Fruit fly (Drosophila melanogaster) whole organism, embryonic: ENCODE results near the gene MtnC.

Experiments used
- Abd-B ChIP-seq: fragments of 200-800 bp; sonication (Bioruptor generic); optimal IDR thresholded peaks from 2 replicates; lab custom pipeline; 2018; ENCODE audit warnings: missing biosample characterization, mild to moderate bottlenecking, missing genetic modification characterization, moderate library complexity
- Asciz ChIP-seq: fragments of 200-800 bp; sonication (Bioruptor generic); optimal IDR thresholded peaks from 2 replicates; lab custom pipeline; 2017; ENCODE audit warnings: missing biosample characterization, mild to moderate bottlenecking, missing genetic modification characterization, missing genetic modification reagents
- Atf6 ChIP-seq: fragments of 200-800 bp; sonication (Bioruptor generic); IDR thresholded peaks from 2 replicates; pipeline ENCODE4 v1.3.6; 2022; ENCODE audit warnings: missing biosample characterization, missing genetic modification characterization
- CG10274 ChIP-seq: fragments of 200-800 bp; sonication (Bioruptor generic); optimal IDR thresholded peaks from 3 replicates; lab custom pipeline; 2017; ENCODE audit warnings: missing biosample characterization, mild to moderate bottlenecking, missing genetic modification characterization
- CG10654 ChIP-seq: fragments of 200-800 bp; sonication (Bioruptor generic); optimal IDR thresholded peaks from 2 replicates; lab custom pipeline; 2016; ENCODE audit warnings: missing biosample characterization, missing genetic modification characterization
- CG1233 ChIP-seq: fragments of 200-800 bp; sonication (Bioruptor generic); optimal IDR thresholded peaks from 4 replicates; lab custom pipeline; 2018; ENCODE audit warnings: missing biosample characterization, mild to moderate bottlenecking, missing genetic modification characterization
- CG12391 ChIP-seq: fragments of 200-800 bp; sonication (Bioruptor generic); optimal IDR thresholded peaks from 3 replicates; lab custom pipeline; 2018; ENCODE audit warnings: missing biosample characterization, mild to moderate bottlenecking, missing genetic modification characterization, moderate library complexity
- CG12659 ChIP-seq: fragments of 200-800 bp; sonication (Bioruptor generic); optimal IDR thresholded peaks from 3 replicates; lab custom pipeline; 2017; ENCODE audit warnings: mild to moderate bottlenecking, missing biosample characterization, missing genetic modification reagents, missing genetic modification characterization
- CG13287 ChIP-seq: fragments of 200-800 bp; sonication (Bioruptor generic); IDR thresholded peaks from 2 replicates; pipeline ENCODE4 v1.3.6; 2022; ENCODE audit warnings: missing biosample characterization, missing genetic modification characterization; ENCODE audit not compliant: partially characterized antibody
- CG14710 ChIP-seq: fragments of 200-800 bp; sonication (Bioruptor generic); optimal IDR thresholded peaks from 3 replicates; lab custom pipeline; 2019; ENCODE audit warnings: missing biosample characterization, mild to moderate bottlenecking, missing genetic modification characterization, moderate library complexity
- CG2129 ChIP-seq: fragments of 200-800 bp; sonication (Bioruptor generic); IDR thresholded peaks from 2 replicates; pipeline ENCODE4 v1.3.6; 2022; ENCODE audit warnings: missing biosample characterization, missing genetic modification characterization; ENCODE audit not compliant: partially characterized antibody
- CG2678 ChIP-seq: fragments of 200-800 bp; sonication (Bioruptor generic); optimal IDR thresholded peaks from 3 replicates; lab custom pipeline; 2019; ENCODE audit warnings: missing biosample characterization, mild to moderate bottlenecking, missing genetic modification characterization, moderate library complexity
- CG31365 ChIP-seq: fragments of 200-800 bp; sonication (Bioruptor generic); optimal IDR thresholded peaks from 2 replicates; lab custom pipeline; 2018; ENCODE audit warnings: missing biosample characterization, mild to moderate bottlenecking, missing genetic modification characterization
- CG33557 ChIP-seq: fragments of 200-800 bp; sonication (Bioruptor generic); optimal IDR thresholded peaks from 2 replicates; lab custom pipeline; 2019; ENCODE audit warnings: missing biosample characterization, mild to moderate bottlenecking, missing genetic modification characterization, moderate library complexity
- CG34376 ChIP-seq: fragments of 200-800 bp; sonication (Bioruptor generic); optimal IDR thresholded peaks from 2 replicates; lab custom pipeline; 2018; ENCODE audit warnings: missing biosample characterization, mild to moderate bottlenecking, missing genetic modification characterization
- CG42726 ChIP-seq: fragments of 200-800 bp; sonication (Bioruptor generic); IDR thresholded peaks from 2 replicates; pipeline ENCODE4 v1.3.6; 2022; ENCODE audit warnings: missing biosample characterization, missing genetic modification characterization; ENCODE audit not compliant: partially characterized antibody
- CG4404 ChIP-seq: fragments of 200-800 bp; sonication (Bioruptor generic); IDR thresholded peaks from 2 replicates; pipeline ENCODE4 v1.3.6; 2022; ENCODE audit warnings: missing biosample characterization, missing genetic modification characterization
- CG6813 ChIP-seq: fragments of 200-800 bp; sonication (Bioruptor generic); optimal IDR thresholded peaks from 2 replicates; lab custom pipeline; 2017; ENCODE audit warnings: missing biosample characterization, missing genetic modification characterization, mild to moderate bottlenecking, moderate library complexity, missing genetic modification reagents
- CG7987 ChIP-seq: fragments of 200-800 bp; sonication (Bioruptor generic); optimal IDR thresholded peaks from 2 replicates; lab custom pipeline; 2018; ENCODE audit warnings: missing biosample characterization, mild to moderate bottlenecking, missing genetic modification characterization, moderate library complexity
- CG8290 ChIP-seq, 3 experiments: fragments of 200-800 bp; sonication (Bioruptor generic); optimal IDR thresholded peaks; 2 replicates each; lab custom pipeline; 2016 to 2019; ENCODE audit warnings: missing biosample characterization in 3 of 3, missing genetic modification characterization in 3 of 3, mild to moderate bottlenecking in 2 of 3, moderate library complexity in 1 of 3
- CG8359 ChIP-seq: fragments of 200-800 bp; sonication (Bioruptor generic); optimal IDR thresholded peaks from 2 replicates; lab custom pipeline; 2017; ENCODE audit warnings: missing biosample characterization, mild to moderate bottlenecking, missing genetic modification characterization, borderline replicate concordance
- CG8478 ChIP-seq: fragments of >200 bp; optimal IDR thresholded peaks from 2 replicates; lab custom pipeline; 2018
- CG8924 ChIP-seq: fragments of 200-800 bp; optimal IDR thresholded peaks from 3 replicates; lab custom pipeline; 2019; ENCODE audit warnings: missing biosample characterization, mild to moderate bottlenecking, missing genetic modification characterization, moderate library complexity
- CG9215 ChIP-seq: fragments of 200-800 bp; sonication (Bioruptor generic); IDR thresholded peaks from 2 replicates; pipeline ENCODE4 v1.3.6; 2022; ENCODE audit warnings: missing biosample characterization, missing genetic modification characterization
- CG9727 ChIP-seq: fragments of 200-800 bp; sonication (Bioruptor generic); optimal IDR thresholded peaks from 3 replicates; lab custom pipeline; 2017; ENCODE audit warnings: missing biosample characterization, mild to moderate bottlenecking, missing genetic modification characterization
- Dek ChIP-seq: fragments of 200-800 bp; sonication (Bioruptor generic); optimal IDR thresholded peaks from 3 replicates; lab custom pipeline; 2019; ENCODE audit warnings: missing biosample characterization, mild to moderate bottlenecking, missing genetic modification characterization, moderate library complexity
- Gsc ChIP-seq: fragments of 200-800 bp; sonication (Bioruptor generic); IDR thresholded peaks from 2 replicates; pipeline ENCODE4 v1.3.6; 2022; ENCODE audit warnings: missing biosample characterization, missing genetic modification characterization
- Hr51 ChIP-seq, 2 experiments: fragments of 200-800 bp; sonication (Bioruptor generic); optimal IDR thresholded peaks; 2 replicates in 1 of 2; 3 replicates in 1 of 2; lab custom pipeline; 2016 to 2018; ENCODE audit warnings: missing biosample characterization in 2 of 2, missing genetic modification characterization in 2 of 2, mild to moderate bottlenecking in 1 of 2, moderate library complexity in 1 of 2
- Med ChIP-seq: fragments of 200-800 bp; sonication (Bioruptor generic); peaks from one replicate; lab custom pipeline; 2016; ENCODE audit warnings: missing biosample characterization, missing genetic modification characterization, mild to moderate bottlenecking, inconsistent platforms, moderate library complexity
- Poxn ChIP-seq: fragments of 200-800 bp; sonication (Bioruptor generic); IDR thresholded peaks from 2 replicates; pipeline ENCODE4 v1.3.6; 2022; ENCODE audit warnings: missing biosample characterization, missing genetic modification characterization
- Sox102F ChIP-seq: fragments of 200-800 bp; sonication (Bioruptor generic); optimal IDR thresholded peaks from 2 replicates; lab custom pipeline; 2018; ENCODE audit warnings: missing biosample characterization, mild to moderate bottlenecking, missing genetic modification characterization, moderate library complexity
- Stat92E ChIP-seq, 3 experiments: fragments of >200 bp in 2 of 3; fragments of 200-800 bp in 1 of 3; sonication (Bioruptor generic) in 1 of 3; optimal IDR thresholded peaks; 2 replicates each; lab custom pipeline; 2017 to 2019; ENCODE audit warnings: missing biosample characterization in 3 of 3, missing genetic modification characterization in 3 of 3, mild to moderate bottlenecking in 1 of 3, moderate library complexity in 1 of 3
- ems ChIP-seq: fragments of 200-800 bp; sonication (Bioruptor generic); optimal IDR thresholded peaks from 3 replicates; lab custom pipeline; 2016; ENCODE audit warnings: missing biosample characterization, missing genetic modification characterization
- esg ChIP-seq: fragments of 200-800 bp; sonication (Bioruptor generic); conservative IDR thresholded peaks from 2 replicates; pipeline ENCODE4 v1.3.6; 2022; ENCODE audit warnings: missing biosample characterization, missing genetic modification characterization
- fd3F ChIP-seq: fragments of 200-800 bp; sonication (Bioruptor generic); optimal IDR thresholded peaks from 2 replicates; lab custom pipeline; 2018; ENCODE audit warnings: missing biosample characterization, mild to moderate bottlenecking, missing genetic modification characterization, moderate library complexity
- fru ChIP-seq: fragments of >200 bp; optimal IDR thresholded peaks from 2 replicates; lab custom pipeline; 2017
- gcm2 ChIP-seq: fragments of 200-800 bp; sonication (Bioruptor generic); optimal IDR thresholded peaks from 2 replicates; lab custom pipeline; 2016; ENCODE audit warnings: missing biosample characterization, missing genetic modification characterization
- gem ChIP-seq: fragments of 200-800 bp; sonication (Bioruptor generic); optimal IDR thresholded peaks from 2 replicates; lab custom pipeline; 2019; ENCODE audit warnings: missing biosample characterization, mild to moderate bottlenecking, missing genetic modification characterization, moderate library complexity
- jigr1 ChIP-seq: fragments of 200-800 bp; sonication (Bioruptor generic); IDR thresholded peaks from 3 replicates; pipeline ENCODE4 v1.3.6; 2022; ENCODE audit warnings: missing biosample characterization, missing genetic modification characterization
- jumu ChIP-seq: fragments of 200-800 bp; sonication (Bioruptor generic); optimal IDR thresholded peaks from 3 replicates; lab custom pipeline; 2016; ENCODE audit warnings: missing biosample characterization, missing genetic modification characterization
- phol ChIP-seq: fragments of 200-800 bp; sonication (Bioruptor generic); optimal IDR thresholded peaks from 3 replicates; lab custom pipeline; 2018; ENCODE audit warnings: missing biosample characterization, mild to moderate bottlenecking, missing genetic modification characterization, moderate library complexity
- pnt ChIP-seq: fragments of 200-800 bp; sonication (Bioruptor generic); optimal IDR thresholded peaks from 3 replicates; lab custom pipeline; 2016; ENCODE audit warnings: missing biosample characterization, missing genetic modification characterization
- pros ChIP-seq: fragments of 200-800 bp; sonication (Bioruptor generic); optimal IDR thresholded peaks from 3 replicates; lab custom pipeline; 2019; ENCODE audit warnings: missing biosample characterization, mild to moderate bottlenecking, missing genetic modification characterization, moderate library complexity
- row ChIP-seq: fragments of 200-800 bp; sonication (Bioruptor generic); IDR thresholded peaks from 3 replicates; pipeline ENCODE4 v1.3.6; 2022; ENCODE audit warnings: missing biosample characterization, missing genetic modification characterization
- sc ChIP-seq, 3 experiments: fragments of >200 bp in 2 of 3; fragments of 200-800 bp in 1 of 3; sonication (Bioruptor generic) in 1 of 3; optimal IDR thresholded peaks; 2 replicates in 2 of 3; 3 replicates in 1 of 3; lab custom pipeline; 2017; ENCODE audit warnings: mild to moderate bottlenecking in 1 of 3, missing biosample characterization in 1 of 3, missing genetic modification characterization in 1 of 3, missing genetic modification reagents in 1 of 3
- tio ChIP-seq: fragments of 200-800 bp; sonication (Bioruptor generic); optimal IDR thresholded peaks from 2 replicates; lab custom pipeline; 2017; ENCODE audit warnings: missing biosample characterization, missing genetic modification characterization, inconsistent platforms
- twi ChIP-seq: fragments of 200-800 bp; optimal IDR thresholded peaks from 2 replicates; lab custom pipeline; 2019; ENCODE audit warnings: missing biosample characterization, mild to moderate bottlenecking, missing genetic modification characterization, moderate library complexity
- vnd ChIP-seq: fragments of 200-800 bp; sonication (Bioruptor generic); IDR thresholded peaks from 3 replicates; pipeline ENCODE4 v1.3.6; 2022; ENCODE audit warnings: missing biosample characterization, missing genetic modification characterization; ENCODE audit not compliant: partially characterized antibody
- vvl ChIP-seq: fragments of 200-800 bp; sonication (Bioruptor generic); IDR thresholded peaks from 2 replicates; pipeline ENCODE4 v1.3.6; 2022; ENCODE audit warnings: missing biosample characterization, missing genetic modification characterization

Gene MtnC

DNA sequence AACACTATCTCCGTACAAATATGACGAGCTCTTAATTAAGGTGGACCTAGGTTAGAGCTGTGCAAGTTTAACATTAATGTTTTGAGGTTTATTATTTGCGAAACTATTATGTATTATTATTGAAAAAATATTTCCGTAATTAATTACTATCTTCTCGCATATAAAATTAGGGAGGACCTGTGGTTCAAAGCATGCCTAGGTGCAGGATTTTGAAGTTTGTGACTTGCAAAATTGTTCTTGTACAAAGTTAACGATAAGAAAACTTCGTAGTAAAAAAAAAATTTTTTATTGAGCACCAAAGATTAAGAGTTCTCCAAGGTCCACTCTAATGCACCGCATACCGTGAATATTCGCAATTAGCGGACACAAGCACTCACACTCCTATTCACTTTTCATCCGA, 47.3 kb upstream of the MtnC start (continued):
- peak; percentile 30 for TF ChIP-seq CG8924
- no peak for TF ChIP-seq pros
- no peak for TF ChIP-seq CG8290 (GFP tag; optimal IDR thresholded peaks at IDR 0.05; lab: Kevin White, UChicago)
- TF ChIP-seq CG8290 (tag; optimal IDR thresholded peaks at IDR 0.05; lab: Kevin White, UChicago): no peak
- TF ChIP-seq CG34376 (GFP tag; lab: Kevin White, UChicago): no peak
- TF ChIP-seq vnd (GFP tag; lab: Robert Waterston, UW): no peak
- TF ChIP-seq Hr51 (GFP tag; optimal IDR thresholded peaks at IDR 0.05; lab: Kevin White, UChicago): peak in 1 of 2 experiments; percentile 7
- no peak for TF ChIP-seq twi (tag; lab: Kevin White, UChicago)
- TF ChIP-seq CG9727 (GFP tag; lab: Kevin White, UChicago): peak; percentile 66
- no peak for TF ChIP-seq Dek (tag; lab: Kevin White, UChicago)
- TF ChIP-seq CG10654 (GFP tag; lab: Kevin White, UChicago): peak; percentile 11
- peak; percentile 54 for TF ChIP-seq CG2678 (tag; lab: Kevin White, UChicago)
- TF ChIP-seq CG9215 (GFP tag; lab: Robert Waterston, UW): no peak
- TF ChIP-seq Atf6 (GFP tag; lab: Robert Waterston, UW): peak; percentile 61
- TF ChIP-seq CG12659: no peak
- no peak for TF ChIP-seq sc (optimal IDR thresholded peaks at IDR 0.05; lab: Kevin White, UChicago)
- TF ChIP-seq sc (GFP tag; optimal IDR thresholded peaks at IDR 0.05; lab: Kevin White, UChicago): no peak
- TF ChIP-seq CG14710: no peak
- TF ChIP-seq gcm2 (GFP tag; lab: Kevin White, UChicago): no peak
- no peak for TF ChIP-seq jumu (GFP tag; lab: Kevin White, UChicago)
- TF ChIP-seq CG4404 (GFP tag; lab: Robert Waterston, UW): no peak
- peak; percentile 85 for TF ChIP-seq Med (GFP tag; lab: Kevin White, UChicago)
- no peak for TF ChIP-seq Stat92E (GFP tag; optimal IDR thresholded peaks at IDR 0.05; lab: Kevin White, UChicago)
- TF ChIP-seq CG33557 (GFP tag; lab: Kevin White, UChicago): no peak
- no peak for TF ChIP-seq fd3F (GFP tag; lab: Kevin White, UChicago)
- no peak for TF ChIP-seq CG31365 (tag; lab: Kevin White, UChicago)
- TF ChIP-seq Asciz (GFP tag; lab: Kevin White, UChicago): peak; percentile 35
- TF ChIP-seq gem (tag; lab: Kevin White, UChicago): peak; percentile 42
- no peak for TF ChIP-seq CG8478 (lab: Kevin White, UChicago)
- TF ChIP-seq Abd-B (GFP tag; lab: Kevin White, UChicago): peak; percentile 28
- no peak for TF ChIP-seq CG8359 (GFP tag; lab: Kevin White, UChicago)
- TF ChIP-seq jigr1 (GFP tag; lab: Robert Waterston, UW): no peak
- no peak for TF ChIP-seq tio
- no peak for TF ChIP-seq Gsc (GFP tag; lab: Robert Waterston, UW)
- TF ChIP-seq ems (GFP tag; lab: Kevin White, UChicago): peak; percentile 62
- TF ChIP-seq CG13287 (GFP tag; lab: Robert Waterston, UW): no peak
- no peak for TF ChIP-seq CG2129 (GFP tag; lab: Robert Waterston, UW)
- TF ChIP-seq CG42726: no peak
- TF ChIP-seq fru (lab: Kevin White, UChicago): no peak
- TF ChIP-seq CG10274: peak; percentile 22
- TF ChIP-seq vvl (GFP tag; lab: Robert Waterston, UW): peak; percentile 62; the same call in 1 of the 2 replicates
- TF ChIP-seq phol (tag; lab: Kevin White, UChicago): peak; percentile 54
- peak; percentile 21 for TF ChIP-seq CG7987 (GFP tag; lab: Kevin White, UChicago)
- TF ChIP-seq esg (GFP tag; lab: Robert Waterston, UW): peak; percentile 47
- no peak for TF ChIP-seq CG12391
- TF ChIP-seq Sox102F (GFP tag; lab: Kevin White, UChicago): peak; percentile 50
- TF ChIP-seq CG1233 (GFP tag; lab: Kevin White, UChicago): no peak
- TF ChIP-seq pnt (GFP tag; lab: Kevin White, UChicago): no peak
- TF ChIP-seq row (GFP tag; lab: Robert Waterston, UW): no peak
- TF ChIP-seq CG6813: peak; percentile 23
- no peak for TF ChIP-seq Poxn (GFP tag; lab: Robert Waterston, UW)
